Worm (Caenorhabditis elegans) whole organism, L3 larva: Measurements from ENCODE around the gene bcl-11.

ENCODE experiments used
- fkh-2 ChIP-seq: fragments of 150-350 bp; optimal IDR thresholded peaks from 2 replicates; lab custom pipeline; 2014; ENCODE audit warnings: missing biosample characterization, missing genetic modification reagents, missing genetic modification characterization
- mdl-1 ChIP-seq: fragments of 150-350 bp; optimal IDR thresholded peaks from 2 replicates; lab custom pipeline; 2014; ENCODE audit warnings: missing biosample characterization, missing genetic modification characterization
- nhr-12 ChIP-seq: fragments of 150-350 bp; optimal IDR thresholded peaks from 2 replicates; lab custom pipeline; 2014; ENCODE audit warnings: missing biosample characterization, missing genetic modification characterization
- snpc-4 ChIP-seq: fragments of 150-350 bp; optimal IDR thresholded peaks from 2 replicates; lab custom pipeline; 2014; ENCODE audit warnings: missing biosample characterization, missing genetic modification characterization

DNA sequence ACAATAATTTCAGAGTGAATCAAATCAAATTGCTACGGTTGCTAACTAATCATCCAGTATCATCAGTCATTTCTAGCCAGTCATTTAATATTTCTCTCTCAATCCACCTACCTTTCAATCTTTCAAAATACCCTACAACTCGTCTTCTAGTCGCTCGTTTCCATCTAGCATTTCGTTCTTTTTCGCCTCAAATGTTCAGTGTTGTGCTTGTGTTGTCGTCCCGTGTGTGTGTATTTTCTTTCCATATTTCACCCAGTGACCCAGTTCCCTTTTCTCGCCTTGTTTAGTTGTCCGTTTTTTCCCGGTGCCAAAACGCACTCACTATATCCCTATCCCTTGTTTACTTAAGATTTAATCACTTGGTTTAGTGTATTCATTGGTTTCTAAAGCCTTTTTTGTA is 5.9 kb downstream of the bcl-11 start:
- TF ChIP-seq mdl-1 (tag; lab: Kevin White, UChicago) (no peak), snpc-4 (tag; lab: Kevin White, UChicago) (no peak), fkh-2 (tag; lab: Kevin White, UChicago) (no peak), nhr-12 (no peak)
